Worm (Caenorhabditis elegans) whole organism, L1 larva: Measurements from ENCODE around the gene lin-49.

Experiments
- ces-1 ChIP-seq: fragments of 150-350 bp; optimal IDR thresholded peaks from 2 replicates; lab custom pipeline; 2014; ENCODE audit warnings: missing biosample characterization, missing genetic modification reagents, missing genetic modification characterization
- elt-3 ChIP-seq, 6 experiments: fragments of 150-350 bp in 1 of 6; sonication (generic microtip); optimal IDR thresholded peaks; 2 replicates each; lab custom pipeline; 2017 to 2018; ENCODE audit warnings: missing biosample characterization in 6 of 6, missing genetic modification characterization in 6 of 6, inconsistent platforms in 1 of 6
- fkh-10 ChIP-seq: sonication (generic microtip); optimal IDR thresholded peaks from 2 replicates; lab custom pipeline; 2017; ENCODE audit warnings: missing biosample characterization, missing genetic modification reagents, missing genetic modification characterization
- fkh-4 ChIP-seq: sonication (generic microtip); optimal IDR thresholded peaks from 2 replicates; lab custom pipeline; 2016; ENCODE audit warnings: missing compliant biosample characterization, missing genetic modification characterization, borderline replicate concordance
- fos-1 ChIP-seq: fragments of 150-350 bp; optimal IDR thresholded peaks from 2 replicates; lab custom pipeline; 2014; ENCODE audit warnings: missing biosample characterization, missing genetic modification characterization
- lin-13 ChIP-seq: fragments of 150-350 bp; optimal IDR thresholded peaks from 2 replicates; lab custom pipeline; 2014; ENCODE audit warnings: missing biosample characterization, missing genetic modification reagents, missing genetic modification characterization
- nhr-28 ChIP-seq: fragments of 150-350 bp; optimal IDR thresholded peaks from 2 replicates; lab custom pipeline; 2014; ENCODE audit warnings: missing biosample characterization, missing genetic modification characterization
- nhr-84 ChIP-seq: sonication (generic microtip); optimal IDR thresholded peaks from 2 replicates; lab custom pipeline; 2017; ENCODE audit warnings: missing biosample characterization, missing genetic modification characterization
- nhr-90 ChIP-seq: sonication (generic microtip); optimal IDR thresholded peaks from 2 replicates; lab custom pipeline; 2016; ENCODE audit warnings: mild to moderate bottlenecking, missing genetic modification characterization, missing compliant biosample characterization; ENCODE audit not compliant: poor library complexity
- snu-23 ChIP-seq: sonication (generic microtip); optimal IDR thresholded peaks from 2 replicates; lab custom pipeline; 2016; ENCODE audit warnings: missing genetic modification characterization, missing compliant biosample characterization

ce11 chrIV:8618698-8619097, 1.8 kb upstream of the lin-49 start, which contains the start of gene F42A9.8:
- TF ChIP-seq nhr-28 (no peak), nhr-90 (tag; lab: Kevin White, UChicago) (no peak), ces-1 (no peak), snu-23 (GFP tag; lab: Kevin White, UChicago) (peak; percentile 35), nhr-84 (tag; lab: Kevin White, UChicago) (no peak), fkh-4 (tag; lab: Kevin White, UChicago) (no peak), elt-3 (tag; optimal IDR thresholded peaks at IDR 0.05; lab: Kevin White, UChicago) (no peak), fos-1 (tag; lab: Kevin White, UChicago) (no peak), fkh-10 (GFP tag; lab: Kevin White, UChicago) (no peak), lin-13 (no peak)
